Fruit fly (Drosophila melanogaster) whole organism, embryonic: Measurements from ENCODE around the gene fau.

ENCODE experiments used
- CG10959 ChIP-seq: fragments of 200-800 bp; sonication (Bioruptor generic); IDR thresholded peaks from 2 replicates; pipeline ENCODE4 v1.3.6; 2022; ENCODE audit warnings: missing biosample characterization, missing genetic modification characterization
- CG11398 ChIP-seq: fragments of 200-800 bp; sonication (Bioruptor generic); optimal IDR thresholded peaks from 2 replicates; lab custom pipeline; 2016; ENCODE audit warnings: missing biosample characterization, missing genetic modification characterization
- CG14710 ChIP-seq: fragments of 200-800 bp; sonication (Bioruptor generic); optimal IDR thresholded peaks from 3 replicates; lab custom pipeline; 2019; ENCODE audit warnings: missing biosample characterization, mild to moderate bottlenecking, missing genetic modification characterization, moderate library complexity
- CG14860 ChIP-seq: fragments of 200-800 bp; sonication (Bioruptor generic); IDR thresholded peaks from 3 replicates; pipeline ENCODE4 v1.3.6; 2022; ENCODE audit warnings: missing biosample characterization, missing genetic modification characterization; ENCODE audit not compliant: partially characterized antibody
- CG15479 ChIP-seq: fragments of 200-800 bp; sonication (Bioruptor generic); optimal IDR thresholded peaks from 3 replicates; lab custom pipeline; 2019; ENCODE audit warnings: missing biosample characterization, mild to moderate bottlenecking, missing genetic modification characterization, moderate library complexity
- CG15514 ChIP-seq: fragments of 200-800 bp; sonication (Bioruptor generic); optimal IDR thresholded peaks from 3 replicates; lab custom pipeline; 2017; ENCODE audit warnings: missing biosample characterization, missing genetic modification characterization, mild to moderate bottlenecking, moderate library complexity, missing genetic modification reagents
- CG17568 ChIP-seq: fragments of 200-800 bp; sonication (Bioruptor generic); optimal IDR thresholded peaks from 2 replicates; lab custom pipeline; 2018; ENCODE audit warnings: missing biosample characterization, mild to moderate bottlenecking, missing genetic modification characterization, moderate library complexity
- CG1832 ChIP-seq: fragments of 200-800 bp; sonication (Bioruptor generic); optimal IDR thresholded peaks from 2 replicates; lab custom pipeline; 2017; ENCODE audit warnings: missing biosample characterization, mild to moderate bottlenecking, missing genetic modification characterization, inconsistent platforms
- CG18599 ChIP-seq: fragments of 200-800 bp; sonication (Bioruptor generic); optimal IDR thresholded peaks from 3 replicates; lab custom pipeline; 2017; ENCODE audit warnings: missing biosample characterization, missing genetic modification characterization, mild to moderate bottlenecking, moderate library complexity, missing genetic modification reagents
- CG2120 ChIP-seq: fragments of 200-800 bp; sonication (Bioruptor generic); optimal IDR thresholded peaks from 3 replicates; lab custom pipeline; 2016; ENCODE audit warnings: missing biosample characterization, missing genetic modification characterization
- CG4360 ChIP-seq: fragments of 200-800 bp; sonication (Bioruptor generic); IDR thresholded peaks from 2 replicates; pipeline ENCODE4 v1.3.6; 2022; ENCODE audit warnings: missing biosample characterization, missing genetic modification characterization
- CG4404 ChIP-seq: fragments of 200-800 bp; sonication (Bioruptor generic); IDR thresholded peaks from 2 replicates; pipeline ENCODE4 v1.3.6; 2022; ENCODE audit warnings: missing biosample characterization, missing genetic modification characterization
- CG4820 ChIP-seq: fragments of 200-800 bp; sonication (Bioruptor generic); optimal IDR thresholded peaks from 3 replicates; lab custom pipeline; 2016; ENCODE audit warnings: missing biosample characterization, missing genetic modification characterization
- CG7745 ChIP-seq: fragments of 200-800 bp; sonication (Bioruptor generic); optimal IDR thresholded peaks from 2 replicates; lab custom pipeline; 2018; ENCODE audit warnings: missing biosample characterization, mild to moderate bottlenecking, missing genetic modification characterization, moderate library complexity
- CG9797 ChIP-seq: fragments of 200-800 bp; sonication (Bioruptor generic); optimal IDR thresholded peaks from 3 replicates; lab custom pipeline; 2018; ENCODE audit warnings: missing biosample characterization, mild to moderate bottlenecking, missing genetic modification characterization
- Camta ChIP-seq: fragments of 200-800 bp; sonication (Bioruptor generic); optimal IDR thresholded peaks from 2 replicates; lab custom pipeline; 2016; ENCODE audit warnings: missing biosample characterization, missing genetic modification characterization
- Chrac-16 ChIP-seq: fragments of 200-800 bp; sonication (Bioruptor generic); optimal IDR thresholded peaks from 3 replicates; lab custom pipeline; 2016; ENCODE audit warnings: missing biosample characterization, missing genetic modification characterization
- Deaf1 ChIP-seq: fragments of 200-800 bp; optimal IDR thresholded peaks from 3 replicates; lab custom pipeline; 2019; ENCODE audit warnings: missing biosample characterization, mild to moderate bottlenecking, missing genetic modification characterization, moderate library complexity
- Fer1 ChIP-seq: fragments of 200-800 bp; sonication (Bioruptor generic); optimal IDR thresholded peaks from 2 replicates; lab custom pipeline; 2017; ENCODE audit warnings: missing biosample characterization, mild to moderate bottlenecking, missing genetic modification characterization
- Mrtf ChIP-seq: fragments of 200-800 bp; sonication (Bioruptor generic); IDR thresholded peaks from 3 replicates; pipeline ENCODE4 v1.3.6; 2022; ENCODE audit warnings: missing biosample characterization, missing genetic modification characterization
- NfI ChIP-seq: fragments of 200-800 bp; sonication (Bioruptor generic); optimal IDR thresholded peaks from 3 replicates; lab custom pipeline; 2018; ENCODE audit warnings: missing biosample characterization, mild to moderate bottlenecking, missing genetic modification characterization, moderate library complexity
- Opbp ChIP-seq: fragments of 200-800 bp; sonication (Bioruptor generic); IDR thresholded peaks from 3 replicates; pipeline ENCODE4 v1.3.6; 2022; ENCODE audit warnings: missing biosample characterization, missing genetic modification characterization; ENCODE audit not compliant: partially characterized antibody
- Optix ChIP-seq: fragments of 200-800 bp; sonication (Bioruptor generic); IDR thresholded peaks from 3 replicates; pipeline ENCODE4 v1.3.6; 2022; ENCODE audit warnings: missing biosample characterization, missing genetic modification characterization
- TFAM ChIP-seq: fragments of 200-800 bp; sonication (Bioruptor generic); optimal IDR thresholded peaks from 2 replicates; lab custom pipeline; 2017; ENCODE audit warnings: missing biosample characterization, missing genetic modification characterization, inconsistent platforms
- Tbp ChIP-seq: fragments of >200 bp; optimal IDR thresholded peaks from 2 replicates; lab custom pipeline; 2018; ENCODE audit warnings: missing biosample characterization, missing genetic modification characterization
- Xrp1 ChIP-seq: fragments of 200-800 bp; sonication (Bioruptor generic); IDR thresholded peaks from 2 replicates; pipeline ENCODE4 v1.3.6; 2022; ENCODE audit warnings: missing biosample characterization, missing genetic modification characterization
- bowl ChIP-seq: fragments of 200-800 bp; sonication (Bioruptor generic); IDR thresholded peaks from 2 replicates; pipeline ENCODE4 v1.3.6; 2022; ENCODE audit warnings: missing biosample characterization, missing genetic modification characterization
- caup ChIP-seq: fragments of 200-800 bp; sonication (Bioruptor generic); optimal IDR thresholded peaks from 3 replicates; lab custom pipeline; 2017; ENCODE audit warnings: missing biosample characterization, mild to moderate bottlenecking, missing genetic modification characterization, moderate library complexity; ENCODE audit not compliant: severe bottlenecking
- dysf ChIP-seq: fragments of 200-800 bp; sonication (Bioruptor generic); IDR thresholded peaks from 3 replicates; pipeline ENCODE4 v1.3.6; 2022; ENCODE audit warnings: missing biosample characterization, missing genetic modification characterization
- eve ChIP-seq, 2 experiments: fragments of >200 bp; optimal IDR thresholded peaks; 2 replicates each; lab custom pipeline; 2017; ENCODE audit warnings: missing biosample characterization in 2 of 2, missing genetic modification characterization in 2 of 2
- fd96Cb ChIP-seq: fragments of 200-800 bp; sonication (Bioruptor generic); optimal IDR thresholded peaks from 2 replicates; lab custom pipeline; 2018; ENCODE audit warnings: missing biosample characterization, mild to moderate bottlenecking, missing genetic modification characterization, moderate library complexity
- fu2 ChIP-seq: fragments of 200-800 bp; sonication (Bioruptor generic); optimal IDR thresholded peaks from 2 replicates; lab custom pipeline; 2016; ENCODE audit warnings: missing biosample characterization, missing genetic modification characterization
- gcm ChIP-seq: fragments of 200-800 bp; sonication (Bioruptor generic); optimal IDR thresholded peaks from 2 replicates; lab custom pipeline; 2019; ENCODE audit warnings: missing biosample characterization, mild to moderate bottlenecking, missing genetic modification characterization, moderate library complexity
- h ChIP-seq: fragments of >200 bp; optimal IDR thresholded peaks from 2 replicates; lab custom pipeline; 2017
- hb ChIP-seq: fragments of 200-800 bp; sonication (Bioruptor generic); IDR thresholded peaks from 3 replicates; pipeline ENCODE4 v1.3.6; 2022; ENCODE audit warnings: missing biosample characterization, missing genetic modification characterization; ENCODE audit not compliant: partially characterized antibody
- kah ChIP-seq: fragments of 200-800 bp; sonication (Bioruptor generic); optimal IDR thresholded peaks from 2 replicates; lab custom pipeline; 2018; ENCODE audit warnings: missing biosample characterization, mild to moderate bottlenecking, missing genetic modification characterization
- mirr ChIP-seq: fragments of 200-800 bp; sonication (Bioruptor generic); optimal IDR thresholded peaks from 3 replicates; lab custom pipeline; 2018; ENCODE audit warnings: missing biosample characterization, mild to moderate bottlenecking, missing genetic modification characterization
- mld ChIP-seq: fragments of 200-800 bp; sonication (Bioruptor generic); IDR thresholded peaks from 3 replicates; pipeline ENCODE4 v1.3.6; 2022; ENCODE audit warnings: missing biosample characterization, missing genetic modification characterization; ENCODE audit not compliant: partially characterized antibody
- pan ChIP-seq, 4 experiments: fragments of >200 bp in 3 of 4; fragments of 200-800 bp in 1 of 4; sonication (Bioruptor generic) in 1 of 4; optimal IDR thresholded peaks in 3 of 4; IDR thresholded peaks in 1 of 4; 2 replicates each; pipeline versions ENCODE4 v1.3.6 to Lab custom; 2017 to 2022; ENCODE audit warnings: missing biosample characterization in 2 of 4, missing genetic modification characterization in 2 of 4, mixed read lengths in 1 of 4
- pum ChIP-seq: fragments of 200-800 bp; sonication (Bioruptor generic); optimal IDR thresholded peaks from 2 replicates; lab custom pipeline; 2016; ENCODE audit warnings: missing biosample characterization, missing genetic modification characterization
- pzg ChIP-seq: fragments of 200-800 bp; sonication (Bioruptor generic); optimal IDR thresholded peaks from 3 replicates; lab custom pipeline; 2018; ENCODE audit warnings: missing biosample characterization, mild to moderate bottlenecking, missing genetic modification characterization, moderate library complexity
- rib ChIP-seq: fragments of 200-800 bp; sonication (Bioruptor generic); IDR thresholded peaks from 2 replicates; pipeline ENCODE4 v1.3.6; 2022; ENCODE audit warnings: missing biosample characterization, missing genetic modification characterization
- tgo ChIP-seq: fragments of 200-800 bp; sonication (Bioruptor generic); IDR thresholded peaks from 3 replicates; pipeline ENCODE4 v1.3.6; 2022; ENCODE audit warnings: missing biosample characterization, missing genetic modification characterization
- tna ChIP-seq: fragments of 200-800 bp; sonication (Bioruptor generic); IDR thresholded peaks from 2 replicates; pipeline ENCODE4 v1.3.6; 2022; ENCODE audit warnings: missing biosample characterization, missing genetic modification characterization; ENCODE audit not compliant: partially characterized antibody
- zen2 ChIP-seq: fragments of 200-800 bp; sonication (Bioruptor generic); IDR thresholded peaks from 3 replicates; pipeline ENCODE4 v1.3.6; 2022; ENCODE audit warnings: missing biosample characterization, missing genetic modification characterization; ENCODE audit not compliant: partially characterized antibody
- zfh1 ChIP-seq: fragments of 200-800 bp; sonication (Bioruptor generic); IDR thresholded peaks from 3 replicates; pipeline ENCODE4 v1.3.6; 2022; ENCODE audit warnings: missing biosample characterization, missing genetic modification characterization
- zfh2 ChIP-seq: fragments of 200-800 bp; sonication (Bioruptor generic); optimal IDR thresholded peaks from 2 replicates; lab custom pipeline; 2016; ENCODE audit warnings: missing biosample characterization, missing genetic modification characterization

The fau gene

dm6 chr3R:10760966-10761855 lies 16.0 kb downstream of the fau start, which contains the start of the genes MED7 and Cap-H2 (continued):
- TF ChIP-seq fd96Cb (tag; lab: Kevin White, UChicago) (peak; percentile 67), TFAM (GFP tag; lab: Kevin White, UChicago) (no peak), CG14860 (GFP tag; lab: Robert Waterston, UW) (peak; percentile 99), pzg (GFP tag; lab: Kevin White, UChicago) (peak; percentile 78), tgo (GFP tag; lab: Robert Waterston, UW) (peak; percentile 82), CG4820 (peak; percentile 73), CG14710 (tag; lab: Kevin White, UChicago) (peak; percentile 87), Chrac-16 (GFP tag; lab: Kevin White, UChicago) (peak; percentile 88), pum (GFP tag; lab: Kevin White, UChicago) (peak; percentile 75), dysf (peak; percentile 84), Tbp (GFP tag; lab: Kevin White, UChicago) (no peak), CG9797 (GFP tag; lab: Kevin White, UChicago) (peak; percentile 35), Fer1 (GFP tag; lab: Kevin White, UChicago) (peak; percentile 70), CG7745 (tag; lab: Kevin White, UChicago) (no peak), zen2 (GFP tag; lab: Robert Waterston, UW) (peak; percentile 94), NfI (GFP tag; lab: Kevin White, UChicago) (peak; percentile 74), Opbp (peak; percentile 96), eve (GFP tag; optimal IDR thresholded peaks at IDR 0.05; lab: Kevin White, UChicago) (no peak), CG4360 (GFP tag; lab: Robert Waterston, UW) (peak; percentile 37; the same call in 1 of the 2 replicates), mld (GFP tag; lab: Robert Waterston, UW) (peak; percentile 89), CG4404 (GFP tag; lab: Robert Waterston, UW) (peak; percentile 84), kah (GFP tag; lab: Kevin White, UChicago) (no peak), Optix (GFP tag; lab: Robert Waterston, UW) (peak; percentile 72; the same call in 2 of the 3 replicates), zfh2 (GFP tag; lab: Kevin White, UChicago) (peak; percentile 79), Deaf1 (tag; lab: Kevin White, UChicago) (no peak), Camta (peak; percentile 79), CG10959 (GFP tag; lab: Robert Waterston, UW) (no peak; the same call in 1 of the 2 replicates), CG2120 (peak; percentile 91), zfh1 (GFP tag; lab: Robert Waterston, UW) (peak; percentile 88), Xrp1 (GFP tag; lab: Robert Waterston, UW) (peak; percentile 81), CG15514 (GFP tag; lab: Kevin White, UChicago) (peak; percentile 80), rib (GFP tag; lab: Robert Waterston, UW) (peak; percentile 80; the same call in 1 of the 2 replicates), mirr (GFP tag; lab: Kevin White, UChicago) (no peak), CG17568 (no peak), h (no peak), gcm (GFP tag; lab: Kevin White, UChicago) (no peak), bowl (GFP tag; lab: Robert Waterston, UW) (no peak), CG1832 (no peak), CG15479 (GFP tag; lab: Kevin White, UChicago) (peak; percentile 4), tna (GFP tag; lab: Robert Waterston, UW) (peak; percentile 91), caup (GFP tag; lab: Kevin White, UChicago) (peak; percentile 58), Mrtf (GFP tag; lab: Robert Waterston, UW) (peak; percentile 70; the same call in 1 of the 3 replicates), CG11398 (GFP tag; lab: Kevin White, UChicago) (no peak), CG18599 (GFP tag; lab: Kevin White, UChicago) (no peak), hb (GFP tag; lab: Robert Waterston, UW) (peak; percentile 98), fu2 (GFP tag; lab: Kevin White, UChicago) (peak; percentile 61), pan (optimal IDR thresholded peaks at IDR 0.05; lab: Kevin White, UChicago) (no peak), pan (GFP tag; optimal IDR thresholded peaks at IDR 0.05 in 1 of 2, IDR thresholded peaks at IDR 0.05 in 1 of 2) (peak in 1 of 2 experiments; percentile 84)
